Worm (Caenorhabditis elegans): ENCODE measurements around the gene T06A1.1.
A peak's percentile ranks its signal among the peaks of the same experiment; 100 is the strongest.

T06A1.1 gene

ce11 chrV:1892567-1893277, 32.7 kb downstream of the T06A1.1 start, which contains the start of gene zig-11 (continued):
- TF ChIP-seq nhr-28 (tag; optimal IDR thresholded peaks at IDR 0.05) (peak; percentile 9), ceh-20 (GFP tag; IDR thresholded peaks at IDR 0.05) (no peak)

ce11 chrV:1889996-1890395, 35.4 kb downstream of the T06A1.1 start:
- no peak for TF ChIP-seq F10B5.3 (tag; optimal IDR thresholded peaks at IDR 0.05)
- no peak for TF ChIP-seq snpc-1.2 (GFP tag; IDR thresholded peaks at IDR 0.05)
- TF ChIP-seq T26A8.4 (GFP tag; IDR thresholded peaks at IDR 0.05) = no peak
- TF ChIP-seq T20F7.1 (GFP tag; optimal IDR thresholded peaks at IDR 0.05) = no peak
- TF ChIP-seq nhr-10 (tag; optimal IDR thresholded peaks at IDR 0.05) = no peak
- peak in 1 of 2 experiments; percentile 66 for TF ChIP-seq unc-62 (GFP tag; optimal IDR thresholded peaks at IDR 0.05 in 1 of 2)
- TF ChIP-seq unc-62 (tag; optimal IDR thresholded peaks at IDR 0.05) = no peak
- no peak for TF ChIP-seq lin-1 (GFP tag; IDR thresholded peaks at IDR 0.05)
- TF ChIP-seq aha-1 (tag) = peak; percentile 32
- no peak for TF ChIP-seq tra-1 (GFP tag; IDR thresholded peaks at IDR 0.05)
- no peak for TF ChIP-seq F44E2.7 (GFP tag; IDR thresholded peaks at IDR 0.05)
- no peak for TF ChIP-seq lin-15B (tag; optimal IDR thresholded peaks at IDR 0.05)
- no peak for TF ChIP-seq jun-1 (tag; optimal IDR thresholded peaks at IDR 0.05)
- TF ChIP-seq dpl-1 (GFP tag; optimal IDR thresholded peaks at IDR 0.05) = no peak
- no peak for TF ChIP-seq php-3 (GFP tag; IDR thresholded peaks at IDR 0.05)
- TF ChIP-seq snpc-4 (tag; optimal IDR thresholded peaks at IDR 0.05) = no peak
- TF ChIP-seq pqm-1 (tag; optimal IDR thresholded peaks at IDR 0.05) = no peak
- TF ChIP-seq lir-3 (tag; optimal IDR thresholded peaks at IDR 0.05) = no peak
- TF ChIP-seq daf-12 (tag; optimal IDR thresholded peaks at IDR 0.05) = no peak
- TF ChIP-seq R02D3.7 (tag; optimal IDR thresholded peaks at IDR 0.05) = no peak
- TF ChIP-seq mes-2 (tag; optimal IDR thresholded peaks at IDR 0.05; ENCODE audit: poor library complexity, severe bottlenecking) = no peak
- TF ChIP-seq ctbp-1 (GFP tag; IDR thresholded peaks at IDR 0.05) = no peak
- no peak for TF ChIP-seq arid-1 (GFP tag; conservative IDR thresholded peaks at IDR 0.05)
- no peak for TF ChIP-seq Y5F2A.4 (GFP tag; optimal IDR thresholded peaks at IDR 0.05)
- TF ChIP-seq ZK546.5 (tag; optimal IDR thresholded peaks at IDR 0.05) = no peak
- TF ChIP-seq zip-11 (GFP tag; IDR thresholded peaks at IDR 0.05) = no peak
- TF ChIP-seq mdt-29 (GFP tag; IDR thresholded peaks at IDR 0.05) = no peak
- no peak for TF ChIP-seq dmd-8 (GFP tag; IDR thresholded peaks at IDR 0.05)
- no peak for TF ChIP-seq vab-7 (GFP tag; IDR thresholded peaks at IDR 0.05)
- TF ChIP-seq hif-1 (tag; optimal IDR thresholded peaks at IDR 0.05) = no peak
- no peak for TF ChIP-seq mxl-2 (GFP tag; conservative IDR thresholded peaks at IDR 0.05)
- no peak for TF ChIP-seq unc-130 (GFP tag; optimal IDR thresholded peaks at IDR 0.05)
- TF ChIP-seq nhr-237 (tag; optimal IDR thresholded peaks at IDR 0.05) = no peak
- no peak for TF ChIP-seq spr-3 (GFP tag; optimal IDR thresholded peaks at IDR 0.05)
- no peak for TF ChIP-seq nhr-6 (tag; optimal IDR thresholded peaks at IDR 0.05)
- TF ChIP-seq madf-9 (GFP tag; conservative IDR thresholded peaks at IDR 0.05) = no peak
- TF ChIP-seq hlh-30 (tag; optimal IDR thresholded peaks at IDR 0.05; ENCODE audit: insufficient read depth) = peak; percentile 59
- TF ChIP-seq lsy-2 (tag; optimal IDR thresholded peaks at IDR 0.05) = peak in 1 of 2 experiments; percentile 6
- 0 out of 2 replicates have a peak, but pooled peaks have one; percentile 15 for TF ChIP-seq dmd-6 (GFP tag; IDR thresholded peaks at IDR 0.05)
- TF ChIP-seq ceh-32 (tag; optimal IDR thresholded peaks at IDR 0.05; ENCODE audit: poor library complexity) = no peak
- TF ChIP-seq lim-7 (GFP tag; IDR thresholded peaks at IDR 0.05) = no peak
